Worm (Caenorhabditis elegans) whole organism, late embryonic: ENCODE data around the gene K08D8.2.

ENCODE experiments used
- pha-4 ChIP-seq: fragments of 150-350 bp; optimal IDR thresholded peaks from 2 replicates; lab custom pipeline; 2018; ENCODE audit warnings: missing biosample characterization, missing genetic modification reagents, missing genetic modification characterization
- pros-1 ChIP-seq: fragments of 150-350 bp; optimal IDR thresholded peaks from 2 replicates; lab custom pipeline; 2014; ENCODE audit warnings: missing biosample characterization, missing genetic modification reagents, missing genetic modification characterization

DNA sequence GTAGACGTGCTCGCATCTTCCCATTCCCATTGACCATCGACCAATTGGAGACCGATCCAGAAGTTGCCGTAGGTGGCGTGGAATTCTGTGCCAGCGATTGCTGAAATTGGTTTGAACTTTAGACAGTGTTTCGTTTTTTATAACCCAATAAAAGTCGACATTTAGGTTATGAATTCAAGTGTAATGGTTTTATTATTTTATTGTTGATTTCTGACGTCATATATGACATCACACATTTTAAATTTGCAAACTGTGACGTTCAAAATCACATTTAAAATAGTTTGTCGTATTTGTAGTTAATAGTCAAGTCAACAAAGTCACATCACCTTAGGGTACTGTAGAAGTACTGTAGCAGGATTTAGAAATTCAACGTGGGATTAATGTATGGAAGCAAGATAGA, 32.5 kb upstream of the K08D8.2 start:
- TF ChIP-seq pros-1 (no peak), pha-4 (tag; lab: Kevin White, UChicago) (no peak)
